Fruit fly (Drosophila melanogaster): ENCODE measurements around the gene bai.

Gene bai

dm6 chr3R:25027281-25028219 is 11.6 kb upstream of the bai start:
- TF ChIP-seq cic (GFP tag; optimal IDR thresholded peaks at IDR 0.05) (no peak), ovo (GFP tag; optimal IDR thresholded peaks at IDR 0.05) (no peak), bab1 (GFP tag; optimal IDR thresholded peaks at IDR 0.05) (no peak), pad (GFP tag; optimal IDR thresholded peaks at IDR 0.05) (peak; percentile 41), CG7045 (GFP tag; optimal IDR thresholded peaks at IDR 0.05) (peak; percentile 28), CG1620 (GFP tag; optimal IDR thresholded peaks at IDR 0.05) (no peak), CG5204 (GFP tag; optimal IDR thresholded peaks at IDR 0.05) (no peak), toe (GFP tag; optimal IDR thresholded peaks at IDR 0.05) (no peak), CG12768 (GFP tag; optimal IDR thresholded peaks at IDR 0.05) (peak; percentile 40), kay (GFP tag; ENCODE audit: borderline replicate concordance) (peak; percentile 95), CG14711 (tag; optimal IDR thresholded peaks at IDR 0.05) (peak; percentile 8), Crg-1 (GFP tag; optimal IDR thresholded peaks at IDR 0.05) (no peak), cnc (optimal IDR thresholded peaks at IDR 0.05) (no peak), tj (GFP tag; optimal IDR thresholded peaks at IDR 0.05) (peak; percentile 10), CG11617 (GFP tag; optimal IDR thresholded peaks at IDR 0.05) (peak; percentile 74), Mnt (GFP tag; optimal IDR thresholded peaks at IDR 0.05) (peak; percentile 34), Hr96 (GFP tag; optimal IDR thresholded peaks at IDR 0.05) (no peak), Clk (GFP tag; optimal IDR thresholded peaks at IDR 0.05) (no peak), CG7101 (tag; optimal IDR thresholded peaks at IDR 0.05) (peak; percentile 42), CG33017 (tag; optimal IDR thresholded peaks at IDR 0.05) (no peak)

- no peak for TF ChIP-seq CG14711 (tag; optimal IDR thresholded peaks at IDR 0.05)
- TF ChIP-seq Crg-1 (GFP tag; optimal IDR thresholded peaks at IDR 0.05): no peak
- peak in 1 of 2 experiments; percentile 56 for TF ChIP-seq cnc (optimal IDR thresholded peaks at IDR 0.05)
Observed at dm6 chr3R:25032686-25033085, 6.5 kb upstream of the bai start.

- no peak for TF ChIP-seq CG33017 (tag; optimal IDR thresholded peaks at IDR 0.05)
- no peak for TF ChIP-seq CG14711 (tag; optimal IDR thresholded peaks at IDR 0.05)
- TF ChIP-seq Clk (GFP tag; optimal IDR thresholded peaks at IDR 0.05): no peak
- TF ChIP-seq CG11617 (GFP tag; optimal IDR thresholded peaks at IDR 0.05): peak; percentile 31
- TF ChIP-seq CG7045 (GFP tag; optimal IDR thresholded peaks at IDR 0.05): no peak
- TF ChIP-seq tj (GFP tag; optimal IDR thresholded peaks at IDR 0.05): peak; percentile 98
- no peak for TF ChIP-seq ovo (GFP tag; optimal IDR thresholded peaks at IDR 0.05)
- peak; percentile 64 for TF ChIP-seq bab1 (GFP tag; optimal IDR thresholded peaks at IDR 0.05)
- TF ChIP-seq Hr96 (GFP tag; optimal IDR thresholded peaks at IDR 0.05): no peak
- TF ChIP-seq Mnt (GFP tag; optimal IDR thresholded peaks at IDR 0.05): peak; percentile 35
- no peak for TF ChIP-seq kay (GFP tag; ENCODE audit: borderline replicate concordance)
- TF ChIP-seq cic (GFP tag; optimal IDR thresholded peaks at IDR 0.05): peak; percentile 39
- no peak for TF ChIP-seq CG1620 (GFP tag; optimal IDR thresholded peaks at IDR 0.05)
- TF ChIP-seq CG7101 (tag; optimal IDR thresholded peaks at IDR 0.05): no peak
- TF ChIP-seq pad (GFP tag; optimal IDR thresholded peaks at IDR 0.05): no peak
- no peak for TF ChIP-seq CG5204 (GFP tag; optimal IDR thresholded peaks at IDR 0.05)
- no peak for TF ChIP-seq cnc (optimal IDR thresholded peaks at IDR 0.05)
- no peak for TF ChIP-seq Crg-1 (GFP tag; optimal IDR thresholded peaks at IDR 0.05)
- TF ChIP-seq toe (GFP tag; optimal IDR thresholded peaks at IDR 0.05): no peak
- TF ChIP-seq CG12768 (GFP tag; optimal IDR thresholded peaks at IDR 0.05): no peak
Observed at dm6 chr3R:25033142-25033586, 6.0 kb upstream of the bai start, which contains the start of gene Smg6. TSS of gene Smg6 (minus strand) at chr3R:25033465.

- no peak for TF ChIP-seq CG7045 (GFP tag; optimal IDR thresholded peaks at IDR 0.05)
- TF ChIP-seq CG14711 (tag; optimal IDR thresholded peaks at IDR 0.05): no peak
- TF ChIP-seq CG12768 (GFP tag; optimal IDR thresholded peaks at IDR 0.05): no peak
- TF ChIP-seq cnc (optimal IDR thresholded peaks at IDR 0.05): no peak
- no peak for TF ChIP-seq Clk (GFP tag; optimal IDR thresholded peaks at IDR 0.05)
- no peak for TF ChIP-seq kay (GFP tag; ENCODE audit: borderline replicate concordance)
- no peak for TF ChIP-seq Crg-1 (GFP tag; optimal IDR thresholded peaks at IDR 0.05)
- no peak for TF ChIP-seq CG1620 (GFP tag; optimal IDR thresholded peaks at IDR 0.05)
- TF ChIP-seq pad (GFP tag; optimal IDR thresholded peaks at IDR 0.05): no peak
- TF ChIP-seq Mnt (GFP tag; optimal IDR thresholded peaks at IDR 0.05): no peak
- no peak for TF ChIP-seq tj (GFP tag; optimal IDR thresholded peaks at IDR 0.05)
- no peak for TF ChIP-seq bab1 (GFP tag; optimal IDR thresholded peaks at IDR 0.05)
Observed at dm6 chr3R:25036644-25037043, 2.5 kb upstream of the bai start, which contains the start of gene CG31115. TSS of gene CG31115 (plus strand) at chr3R:25036944.

DNA sequence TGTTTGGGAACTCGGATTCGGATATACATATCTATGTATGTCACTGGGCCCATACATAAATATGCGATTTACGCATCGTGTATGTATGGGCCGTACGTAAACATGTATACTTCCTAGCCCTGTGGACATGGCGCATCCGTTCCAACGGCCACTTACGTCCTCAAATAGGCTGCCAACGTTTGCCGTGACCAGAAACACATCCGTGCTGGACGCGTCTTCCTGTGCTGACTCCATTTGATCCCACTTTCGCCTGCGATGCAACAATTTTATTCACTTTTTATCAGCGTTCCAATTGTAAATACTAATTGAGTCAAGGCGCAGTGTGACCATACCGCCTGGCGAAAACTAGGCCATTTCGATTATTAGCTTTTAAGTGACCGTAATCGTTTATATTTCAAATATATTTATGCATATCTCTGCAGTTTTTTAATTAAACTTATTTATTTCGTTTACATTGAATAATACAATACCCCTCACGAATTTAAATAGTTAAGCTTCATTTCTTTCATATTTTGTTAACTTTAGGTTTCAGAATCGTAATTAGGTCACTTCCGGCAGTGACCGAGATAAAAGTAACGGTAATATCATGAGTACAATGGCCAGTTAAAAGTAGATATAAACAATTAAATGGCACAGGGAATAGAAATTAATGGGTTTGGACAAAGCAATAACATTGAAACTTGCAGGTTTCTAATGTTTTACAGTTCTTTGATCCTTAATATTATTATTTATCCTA is 5.8 kb downstream of the bai start, which contains the start of gene 5PtaseI:
Gene 5PtaseI, minus strand, starts transcription at position 336 of the 736 bp plus-strand sequence.
- TF ChIP-seq bab1 (GFP tag; optimal IDR thresholded peaks at IDR 0.05) (peak; percentile 14), Hr96 (GFP tag; optimal IDR thresholded peaks at IDR 0.05) (no peak), CG12768 (GFP tag; optimal IDR thresholded peaks at IDR 0.05) (no peak), toe (GFP tag; optimal IDR thresholded peaks at IDR 0.05) (no peak), CG11617 (GFP tag; optimal IDR thresholded peaks at IDR 0.05) (no peak), ovo (GFP tag; optimal IDR thresholded peaks at IDR 0.05) (no peak), tj (GFP tag; optimal IDR thresholded peaks at IDR 0.05) (peak; percentile 86), cnc (optimal IDR thresholded peaks at IDR 0.05) (no peak), CG33017 (tag; optimal IDR thresholded peaks at IDR 0.05) (no peak), CG14711 (tag; optimal IDR thresholded peaks at IDR 0.05) (no peak), CG7045 (GFP tag; optimal IDR thresholded peaks at IDR 0.05) (no peak), CG5204 (GFP tag; optimal IDR thresholded peaks at IDR 0.05) (no peak)

Measured in whole organism, adult.